Comparison of ENCODE assay signal across 7 worm cellular contexts in genomic region chrII:15193961-15194360, ce11.
TF ChIP-seq lines count a peak whose summit lies in the region.

No protein-coding gene starts in this region.

TF ChIP-seq in whole organism, L1 larva, 84 proteins besides CTCF, POLR2A, EP300 and RAD21 (continues in another document):
- peak; percentile 9 for TF ChIP-seq snpc-4 (tag; optimal IDR thresholded peaks at IDR 0.05; lab: Kevin White, UChicago)
- TF ChIP-seq efl-1 (optimal IDR thresholded peaks at IDR 0.05; lab: Kevin White, UChicago): peak; percentile 1 to 33
- peak in 1 of 2 experiments; percentile 91 for TF ChIP-seq efl-1 (GFP tag; optimal IDR thresholded peaks at IDR 0.05 in 1 of 2; lab: Kevin White, UChicago)
- TF ChIP-seq nhr-19 (GFP tag; conservative IDR thresholded peaks at IDR 0.05; lab: Robert Waterston, UW): peak; percentile 57
- TF ChIP-seq nhr-90 (tag; optimal IDR thresholded peaks at IDR 0.05; lab: Kevin White, UChicago; ENCODE audit: poor library complexity): peak; percentile 22
- TF ChIP-seq mep-1 (tag; optimal IDR thresholded peaks at IDR 0.05; lab: Kevin White, UChicago): peak; percentile 27
- TF ChIP-seq snu-23 (GFP tag; optimal IDR thresholded peaks at IDR 0.05; lab: Kevin White, UChicago): peak; percentile 46
- peak in 2 of 3 experiments; percentile 2 to 27 for TF ChIP-seq dpl-1 (GFP tag; optimal IDR thresholded peaks at IDR 0.05; lab: Kevin White, UChicago)
- peak; percentile 19 to 42 for TF ChIP-seq lin-35 (GFP tag; optimal IDR thresholded peaks at IDR 0.05; lab: Kevin White, UChicago)
- TF ChIP-seq nhr-47 (tag; optimal IDR thresholded peaks at IDR 0.05; lab: Kevin White, UChicago): peak; percentile 22
- peak in 1 of 3 experiments; percentile 21 for TF ChIP-seq ceh-82 (tag; optimal IDR thresholded peaks at IDR 0.05; lab: Kevin White, UChicago)
- TF ChIP-seq nhr-20 (tag; optimal IDR thresholded peaks at IDR 0.05; lab: Kevin White, UChicago): peak; percentile 55

TF ChIP-seq in whole organism, L2 larva, 48 proteins besides CTCF, POLR2A, EP300 and RAD21 (continues in another document):
- TF ChIP-seq sma-9 (GFP tag; optimal IDR thresholded peaks at IDR 0.05; lab: Kevin White, UChicago) (peak; percentile 93), sma-9 (tag; optimal IDR thresholded peaks at IDR 0.05; lab: Kevin White, UChicago) (no peak), aly-2 (tag; optimal IDR thresholded peaks at IDR 0.05; lab: Kevin White, UChicago) (no peak), mdl-1 (tag; optimal IDR thresholded peaks at IDR 0.05; lab: Kevin White, UChicago) (peak in 1 of 2 experiments; percentile 79), ztf-4 (tag; optimal IDR thresholded peaks at IDR 0.05; lab: Kevin White, UChicago) (peak; percentile 44), ztf-11 (tag; optimal IDR thresholded peaks at IDR 0.05; lab: Kevin White, UChicago) (no peak), sem-4 (tag; optimal IDR thresholded peaks at IDR 0.05; lab: Kevin White, UChicago) (no peak), nhr-21 (tag; optimal IDR thresholded peaks at IDR 0.05; lab: Kevin White, UChicago) (no peak), mbf-1 (tag; optimal IDR thresholded peaks at IDR 0.05; lab: Kevin White, UChicago) (no peak), nhr-237 (tag; optimal IDR thresholded peaks at IDR 0.05; lab: Kevin White, UChicago) (no peak), snpc-4 (tag; optimal IDR thresholded peaks at IDR 0.05; lab: Kevin White, UChicago) (no peak), ama-1 (optimal IDR thresholded peaks at IDR 0.05; lab: Kevin White, UChicago) (no peak), nhr-10 (tag; optimal IDR thresholded peaks at IDR 0.05; lab: Kevin White, UChicago) (no peak), nhr-25 (tag; optimal IDR thresholded peaks at IDR 0.05; lab: Kevin White, UChicago) (no peak)

TF ChIP-seq in whole organism, L3 larva, 47 proteins besides CTCF, POLR2A, EP300 and RAD21 (continues in another document):
- TF ChIP-seq nfya-1 (tag; optimal IDR thresholded peaks at IDR 0.05; lab: Kevin White, UChicago; ENCODE audit: insufficient read depth) (peak; percentile 34), pha-4 (tag; optimal IDR thresholded peaks at IDR 0.05; lab: Kevin White, UChicago) (peak; percentile 69), elt-2 (tag; optimal IDR thresholded peaks at IDR 0.05; lab: Kevin White, UChicago) (peak; percentile 81), elt-3 (tag; optimal IDR thresholded peaks at IDR 0.05; lab: Kevin White, UChicago) (no peak), snpc-4 (tag; optimal IDR thresholded peaks at IDR 0.05; lab: Kevin White, UChicago) (peak; percentile 21), nhr-25 (tag; optimal IDR thresholded peaks at IDR 0.05; lab: Kevin White, UChicago) (no peak), ztf-4 (tag; optimal IDR thresholded peaks at IDR 0.05; lab: Kevin White, UChicago) (no peak), lsy-12 (tag; optimal IDR thresholded peaks at IDR 0.05; lab: Kevin White, UChicago) (no peak), unc-39 (tag; optimal IDR thresholded peaks at IDR 0.05; lab: Kevin White, UChicago) (no peak), fkh-2 (tag; optimal IDR thresholded peaks at IDR 0.05; lab: Kevin White, UChicago) (no peak), lin-15B (tag; optimal IDR thresholded peaks at IDR 0.05; lab: Kevin White, UChicago) (no peak), egl-5 (tag; optimal IDR thresholded peaks at IDR 0.05; lab: Kevin White, UChicago) (no peak), daf-12 (tag; optimal IDR thresholded peaks at IDR 0.05; lab: Kevin White, UChicago) (no peak), nhr-67 (tag; optimal IDR thresholded peaks at IDR 0.05; lab: Kevin White, UChicago) (no peak)

TF ChIP-seq in whole organism, L4 larva, 104 proteins besides CTCF, POLR2A, EP300 and RAD21 (continues in another document):
- TF ChIP-seq hlh-11 (tag; optimal IDR thresholded peaks at IDR 0.05; lab: Kevin White, UChicago): peak; percentile 94
- TF ChIP-seq dmd-6 (GFP tag; IDR thresholded peaks at IDR 0.05; lab: Robert Waterston, UW): peak; percentile 81
- no peak for TF ChIP-seq php-3 (GFP tag; IDR thresholded peaks at IDR 0.05; lab: Robert Waterston, UW)
- TF ChIP-seq daf-16 (GFP tag; optimal IDR thresholded peaks at IDR 0.05; lab: Kevin White, UChicago): peak in 1 of 2 experiments; percentile 65
- TF ChIP-seq daf-16 (tag; optimal IDR thresholded peaks at IDR 0.05; lab: Kevin White, UChicago): peak; percentile 79
- TF ChIP-seq T26A8.4 (GFP tag; IDR thresholded peaks at IDR 0.05; lab: Robert Waterston, UW): no peak
- TF ChIP-seq mes-2 (tag; optimal IDR thresholded peaks at IDR 0.05; lab: Kevin White, UChicago; ENCODE audit: poor library complexity, severe bottlenecking): peak; percentile 10
- no peak for TF ChIP-seq ceh-32 (tag; optimal IDR thresholded peaks at IDR 0.05; lab: Kevin White, UChicago; ENCODE audit: poor library complexity)
- peak; percentile 24 to 83 for TF ChIP-seq mdl-1 (tag; optimal IDR thresholded peaks at IDR 0.05; lab: Kevin White, UChicago)
- peak; percentile 64 for TF ChIP-seq nhr-11 (tag; optimal IDR thresholded peaks at IDR 0.05; lab: Kevin White, UChicago)
- TF ChIP-seq ceh-20 (GFP tag; IDR thresholded peaks at IDR 0.05; lab: Robert Waterston, UW): no peak
- TF ChIP-seq R02D3.7 (tag; optimal IDR thresholded peaks at IDR 0.05; lab: Kevin White, UChicago): no peak
- no peak for TF ChIP-seq ces-1 (GFP tag; optimal IDR thresholded peaks at IDR 0.05; lab: Kevin White, UChicago)
- no peak for TF ChIP-seq rbr-2 (tag; optimal IDR thresholded peaks at IDR 0.05; lab: Kevin White, UChicago)

TF ChIP-seq in whole organism, late embryonic, 69 proteins besides CTCF, POLR2A, EP300 and RAD21:
- TF ChIP-seq ceh-18 (tag; optimal IDR thresholded peaks at IDR 0.05; lab: Kevin White, UChicago): peak; percentile 63
- TF ChIP-seq hlh-30 (tag; optimal IDR thresholded peaks at IDR 0.05; lab: Kevin White, UChicago; ENCODE audit: insufficient read depth): peak; percentile 36
- TF ChIP-seq gmeb-2 (tag; optimal IDR thresholded peaks at IDR 0.05; lab: Kevin White, UChicago): no peak
- no peak for TF ChIP-seq K09A11.1 (tag; optimal IDR thresholded peaks at IDR 0.05; lab: Kevin White, UChicago; ENCODE audit: insufficient read depth)
- no peak for TF ChIP-seq hlh-13 (GFP tag; optimal IDR thresholded peaks at IDR 0.05; lab: Kevin White, UChicago)
- TF ChIP-seq pros-1 (tag; optimal IDR thresholded peaks at IDR 0.05; lab: Kevin White, UChicago): no peak

TF ChIP-seq in whole organism, mixed stage, embryonic, 35 proteins besides CTCF, POLR2A, EP300 and RAD21:
- TF ChIP-seq hlh-1 (tag; optimal IDR thresholded peaks at IDR 0.05; lab: Kevin White, UChicago) (peak; percentile 55), unc-120 (tag; optimal IDR thresholded peaks at IDR 0.05; lab: Kevin White, UChicago; ENCODE audit: poor library complexity, severe bottlenecking) (peak; percentile 3), flh-1 (GFP tag; optimal IDR thresholded peaks at IDR 0.05; lab: Kevin White, UChicago) (no peak), lin-32 (GFP tag; optimal IDR thresholded peaks at IDR 0.05; lab: Kevin White, UChicago) (no peak), drap-1 (GFP tag; optimal IDR thresholded peaks at IDR 0.05; lab: Kevin White, UChicago) (no peak), blmp-1 (tag; optimal IDR thresholded peaks at IDR 0.05; lab: Kevin White, UChicago) (no peak), tbx-8 (GFP tag; optimal IDR thresholded peaks at IDR 0.05; lab: Kevin White, UChicago) (no peak), ztf-11 (tag; optimal IDR thresholded peaks at IDR 0.05; lab: Kevin White, UChicago) (no peak), nhr-237 (tag; optimal IDR thresholded peaks at IDR 0.05; lab: Kevin White, UChicago) (no peak), zip-8 (tag; optimal IDR thresholded peaks at IDR 0.05; lab: Kevin White, UChicago) (no peak), elt-3 (tag; optimal IDR thresholded peaks at IDR 0.05; lab: Kevin White, UChicago) (no peak), ceh-39 (tag; optimal IDR thresholded peaks at IDR 0.05; lab: Kevin White, UChicago) (no peak), ces-1 (GFP tag; optimal IDR thresholded peaks at IDR 0.05; lab: Kevin White, UChicago) (no peak), M03D4.4 (tag; optimal IDR thresholded peaks at IDR 0.05; lab: Kevin White, UChicago) (no peak), nhr-76 (tag; optimal IDR thresholded peaks at IDR 0.05; lab: Kevin White, UChicago) (no peak)
TF ChIP-seq in whole organism, mixed stage, embryonic: peak in this region for 2.

TF ChIP-seq in whole organism, young adult, 124 proteins besides CTCF, POLR2A, EP300 and RAD21 (continues in another document):
- TF ChIP-seq snpc-1.1 (tag; optimal IDR thresholded peaks at IDR 0.05; lab: Kevin White, UChicago; ENCODE audit: insufficient read depth) (no peak), aptf-3 (GFP tag; IDR thresholded peaks at IDR 0.05; lab: Robert Waterston, UW) (no peak), akir-1 (GFP tag; optimal IDR thresholded peaks at IDR 0.05; lab: Kevin White, UChicago) (no peak), nhr-80 (tag; optimal IDR thresholded peaks at IDR 0.05; lab: Kevin White, UChicago) (peak; percentile 86), sdz-38 (tag; optimal IDR thresholded peaks at IDR 0.05; lab: Kevin White, UChicago) (no peak), B0261.1 (tag; optimal IDR thresholded peaks at IDR 0.05; lab: Kevin White, UChicago) (no peak), F10E7.11 (tag; optimal IDR thresholded peaks at IDR 0.05; lab: Kevin White, UChicago) (no peak), chd-7 (tag; optimal IDR thresholded peaks at IDR 0.05; lab: Kevin White, UChicago) (no peak), K11D2.4 (GFP tag; IDR thresholded peaks at IDR 0.05; lab: Robert Waterston, UW) (no peak), efl-1 (GFP tag; optimal IDR thresholded peaks at IDR 0.05; lab: Kevin White, UChicago) (no peak), hmg-1.2 (GFP tag; IDR thresholded peaks at IDR 0.05; lab: Robert Waterston, UW) (peak; percentile 27; the same call in 1 of the 2 replicates), cebp-1 (GFP tag; IDR thresholded peaks at IDR 0.05; lab: Robert Waterston, UW) (no peak), cebp-1 (tag; optimal IDR thresholded peaks at IDR 0.05; lab: Kevin White, UChicago) (peak; percentile 46), B0035.1 (tag; optimal IDR thresholded peaks at IDR 0.05; lab: Kevin White, UChicago) (no peak), bed-2 (GFP tag; IDR thresholded peaks at IDR 0.05; lab: Robert Waterston, UW) (no peak), ztf-25 (GFP tag; IDR thresholded peaks at IDR 0.05; lab: Robert Waterston, UW) (no peak), ZK185.1 (tag; optimal IDR thresholded peaks at IDR 0.05; lab: Kevin White, UChicago; ENCODE audit: poor library complexity, severe bottlenecking) (no peak), zfh-2 (GFP tag; conservative IDR thresholded peaks at IDR 0.05; lab: Robert Waterston, UW) (peak; percentile 57), ceh-100 (GFP tag; IDR thresholded peaks at IDR 0.05; lab: Robert Waterston, UW) (no peak), nhr-90 (tag; optimal IDR thresholded peaks at IDR 0.05; lab: Kevin White, UChicago) (no peak), K12H6.12 (tag; optimal IDR thresholded peaks at IDR 0.05; lab: Kevin White, UChicago) (peak; percentile 32), madf-6 (GFP tag; IDR thresholded peaks at IDR 0.05; lab: Robert Waterston, UW) (no peak), F33H1.4 (GFP tag; IDR thresholded peaks at IDR 0.05; lab: Robert Waterston, UW) (no peak), bed-1 (GFP tag; IDR thresholded peaks at IDR 0.05; lab: Robert Waterston, UW) (no peak), F52B5.7 (tag; optimal IDR thresholded peaks at IDR 0.05; lab: Kevin White, UChicago) (no peak), ccch-3 (GFP tag; optimal IDR thresholded peaks at IDR 0.05; lab: Kevin White, UChicago) (no peak)
